Worm (Caenorhabditis elegans): ENCODE data around the gene T04F3.5.

T04F3.5 gene

ce11 chrV:11773934-11774333 lies 13.5 kb downstream of the T04F3.5 start:
- TF ChIP-seq tbx-37 (GFP tag; conservative IDR thresholded peaks at IDR 0.05) (no peak), flt-1 (GFP tag; IDR thresholded peaks at IDR 0.05) (no peak), ceh-13 (GFP tag; optimal IDR thresholded peaks at IDR 0.05) (no peak), tra-4 (tag; optimal IDR thresholded peaks at IDR 0.05) (no peak), ama-1 (optimal IDR thresholded peaks at IDR 0.05) (no peak)

DNA sequence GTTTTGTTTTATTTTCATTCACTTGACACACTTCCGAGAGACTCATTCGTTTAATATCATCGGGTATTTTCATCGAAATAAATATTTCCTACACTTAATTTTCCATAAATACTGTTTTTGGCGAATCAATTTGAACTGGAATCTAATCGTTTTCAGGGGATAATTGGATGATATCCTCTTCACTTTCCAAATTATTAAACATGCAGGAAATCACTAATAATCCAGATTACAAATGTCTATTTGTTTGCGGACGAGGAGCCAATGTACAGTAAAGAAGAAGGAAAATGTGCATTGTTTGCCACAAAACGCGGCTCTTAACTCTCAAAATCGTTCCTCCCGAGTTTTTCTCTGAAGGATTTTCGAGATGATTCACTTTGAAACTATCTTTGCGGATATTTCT lies 16.1 kb downstream of the T04F3.5 start, which contains the start of gene F55A11.6:
F55A11.6 (plus strand) TSS at position 301 of the 400 bp plus-strand sequence.
- TF ChIP-seq hmbx-1 (tag; optimal IDR thresholded peaks at IDR 0.05) (no peak), sea-1 (GFP tag; conservative IDR thresholded peaks at IDR 0.05) (no peak), hnd-1 (tag; optimal IDR thresholded peaks at IDR 0.05) (no peak), scrt-1 (GFP tag; IDR thresholded peaks at IDR 0.05) (no peak), tra-4 (tag; optimal IDR thresholded peaks at IDR 0.05) (no peak), tbx-11 (GFP tag; IDR thresholded peaks at IDR 0.05) (no peak), B0310.2 (tag; optimal IDR thresholded peaks at IDR 0.05) (no peak), flt-1 (GFP tag; IDR thresholded peaks at IDR 0.05) (no peak), pes-1 (GFP tag; IDR thresholded peaks at IDR 0.05) (no peak), tbx-37 (GFP tag; conservative IDR thresholded peaks at IDR 0.05) (no peak), ceh-13 (GFP tag; optimal IDR thresholded peaks at IDR 0.05) (no peak), aly-1 (tag; optimal IDR thresholded peaks at IDR 0.05) (no peak), ceh-36 (tag; optimal IDR thresholded peaks at IDR 0.05) (no peak), ama-1 (optimal IDR thresholded peaks at IDR 0.05) (no peak), F13C5.2 (tag; optimal IDR thresholded peaks at IDR 0.05) (no peak), ets-7 (tag; optimal IDR thresholded peaks at IDR 0.05) (no peak), hmg-4 (GFP tag; optimal IDR thresholded peaks at IDR 0.05) (no peak)

- TF ChIP-seq hnd-1 (tag; optimal IDR thresholded peaks at IDR 0.05) (no peak), aly-1 (tag; optimal IDR thresholded peaks at IDR 0.05) (no peak), flt-1 (GFP tag; IDR thresholded peaks at IDR 0.05) (no peak), tbx-37 (GFP tag; conservative IDR thresholded peaks at IDR 0.05) (no peak), tbx-11 (GFP tag; IDR thresholded peaks at IDR 0.05) (no peak), hmbx-1 (tag; optimal IDR thresholded peaks at IDR 0.05) (no peak), scrt-1 (GFP tag; IDR thresholded peaks at IDR 0.05) (no peak), B0310.2 (tag; optimal IDR thresholded peaks at IDR 0.05) (no peak), sea-1 (GFP tag; conservative IDR thresholded peaks at IDR 0.05) (no peak), F13C5.2 (tag; optimal IDR thresholded peaks at IDR 0.05) (no peak), ceh-13 (GFP tag; optimal IDR thresholded peaks at IDR 0.05) (no peak)
Observed at ce11 chrV:11777846-11778245, 17.4 kb downstream of the T04F3.5 start.

ce11 chrV:11779310-11779709 lies 18.8 kb downstream of the T04F3.5 start:
- TF ChIP-seq ets-7 (tag; optimal IDR thresholded peaks at IDR 0.05) (no peak), tra-4 (tag; optimal IDR thresholded peaks at IDR 0.05) (no peak), hnd-1 (tag; optimal IDR thresholded peaks at IDR 0.05) (no peak), pes-1 (GFP tag; IDR thresholded peaks at IDR 0.05) (no peak)

DNA sequence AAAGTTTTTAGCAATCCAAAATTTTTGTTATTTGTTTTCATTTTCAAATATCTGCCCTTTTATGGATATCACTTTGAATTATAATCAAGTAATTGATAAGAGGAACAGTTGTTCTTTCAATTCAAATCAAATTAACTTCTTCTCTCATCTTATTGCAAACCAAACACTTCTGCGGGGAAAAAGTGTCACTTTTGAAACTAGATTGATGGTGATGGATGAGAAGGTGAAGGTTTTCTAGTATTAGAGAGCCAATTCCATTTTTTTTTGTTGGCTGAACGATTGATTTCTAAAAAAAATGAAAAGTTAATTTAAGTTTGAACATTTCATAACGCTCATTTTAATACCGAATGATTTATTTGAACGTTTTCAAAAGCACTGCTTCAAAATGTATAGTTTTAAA lies 19.3 kb downstream of the T04F3.5 start:
- no peak for TF ChIP-seq B0310.2 (tag; optimal IDR thresholded peaks at IDR 0.05)
- TF ChIP-seq ceh-13 (GFP tag; optimal IDR thresholded peaks at IDR 0.05): no peak
- no peak for TF ChIP-seq sea-1 (GFP tag; conservative IDR thresholded peaks at IDR 0.05)
- no peak for TF ChIP-seq flt-1 (GFP tag; IDR thresholded peaks at IDR 0.05)
- no peak for TF ChIP-seq tra-4 (tag; optimal IDR thresholded peaks at IDR 0.05)
- no peak for TF ChIP-seq tbx-37 (GFP tag; conservative IDR thresholded peaks at IDR 0.05)
- TF ChIP-seq F13C5.2 (tag; optimal IDR thresholded peaks at IDR 0.05): no peak

- TF ChIP-seq tbx-37 (GFP tag; conservative IDR thresholded peaks at IDR 0.05) (peak; percentile 97), tra-4 (tag; optimal IDR thresholded peaks at IDR 0.05) (peak; percentile 91), pes-1 (GFP tag; IDR thresholded peaks at IDR 0.05) (peak; percentile 96), sea-1 (GFP tag; conservative IDR thresholded peaks at IDR 0.05) (peak; percentile 99), ets-7 (tag; optimal IDR thresholded peaks at IDR 0.05) (peak; percentile 80), B0310.2 (tag; optimal IDR thresholded peaks at IDR 0.05) (peak; percentile 94), hmg-4 (GFP tag; optimal IDR thresholded peaks at IDR 0.05) (peak; percentile 98), ceh-13 (GFP tag; optimal IDR thresholded peaks at IDR 0.05) (peak; percentile 94), ama-1 (optimal IDR thresholded peaks at IDR 0.05) (no peak), flt-1 (GFP tag; IDR thresholded peaks at IDR 0.05) (peak; percentile 95), aly-1 (tag; optimal IDR thresholded peaks at IDR 0.05) (peak; percentile 92), F13C5.2 (tag; optimal IDR thresholded peaks at IDR 0.05) (peak; percentile 97), ceh-36 (tag; optimal IDR thresholded peaks at IDR 0.05) (peak; percentile 95), tbx-11 (GFP tag; IDR thresholded peaks at IDR 0.05) (peak; percentile 99), hnd-1 (tag; optimal IDR thresholded peaks at IDR 0.05) (peak; percentile 89), scrt-1 (GFP tag; IDR thresholded peaks at IDR 0.05) (peak; percentile 97), hmbx-1 (tag; optimal IDR thresholded peaks at IDR 0.05) (peak; percentile 80)
Observed at ce11 chrV:11782809-11783440, 22.5 kb downstream of the T04F3.5 start, which contains the start of gene F55A11.11. F55A11.11 (plus strand) TSS chrV:11783149.

ce11 chrV:11787258-11787657 lies 26.8 kb downstream of the T04F3.5 start, which contains the start of gene F55A11.7:
F55A11.7 (minus strand) TSS chrV:11787443.
- TF ChIP-seq tbx-11 (GFP tag; IDR thresholded peaks at IDR 0.05): no peak
- no peak for TF ChIP-seq hnd-1 (tag; optimal IDR thresholded peaks at IDR 0.05)
- no peak for TF ChIP-seq ceh-13 (GFP tag; optimal IDR thresholded peaks at IDR 0.05)
- TF ChIP-seq pes-1 (GFP tag; IDR thresholded peaks at IDR 0.05): no peak
- no peak for TF ChIP-seq scrt-1 (GFP tag; IDR thresholded peaks at IDR 0.05)
- no peak for TF ChIP-seq F13C5.2 (tag; optimal IDR thresholded peaks at IDR 0.05)
- TF ChIP-seq tbx-37 (GFP tag; conservative IDR thresholded peaks at IDR 0.05): no peak
- TF ChIP-seq tra-4 (tag; optimal IDR thresholded peaks at IDR 0.05): no peak

DNA sequence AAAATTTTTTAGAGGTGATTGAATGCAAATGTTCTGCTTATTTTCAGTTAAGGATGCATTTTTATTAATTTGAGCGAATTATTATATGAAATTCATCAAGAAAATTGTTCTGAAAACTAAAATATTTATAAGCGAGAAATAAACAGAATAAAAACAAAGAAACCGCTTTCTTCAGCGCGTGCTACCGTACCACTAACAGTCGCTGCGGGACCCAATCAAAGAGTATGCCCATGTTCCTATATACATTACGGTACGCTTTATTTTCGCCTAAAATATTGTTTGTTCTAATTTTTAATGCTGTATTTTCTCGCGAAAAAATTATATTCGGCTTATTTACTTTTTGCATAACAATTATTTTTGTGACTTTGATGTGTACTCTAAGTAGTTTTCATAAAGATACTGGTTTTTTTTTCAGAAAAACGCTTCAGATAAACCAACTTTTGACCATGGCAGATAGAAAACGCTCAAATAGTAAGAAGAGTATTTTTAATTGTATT lies 27.3 kb downstream of the T04F3.5 start, which contains the start of gene F55A11.8:
F55A11.8 (plus strand) TSS at position 447 of the 497 bp plus-strand sequence.
- TF ChIP-seq tbx-37 (GFP tag; conservative IDR thresholded peaks at IDR 0.05) (no peak), sea-1 (GFP tag; conservative IDR thresholded peaks at IDR 0.05) (no peak), ets-7 (tag; optimal IDR thresholded peaks at IDR 0.05) (no peak), aly-1 (tag; optimal IDR thresholded peaks at IDR 0.05) (no peak), B0310.2 (tag; optimal IDR thresholded peaks at IDR 0.05) (no peak), ama-1 (optimal IDR thresholded peaks at IDR 0.05) (no peak), F13C5.2 (tag; optimal IDR thresholded peaks at IDR 0.05) (no peak), tbx-11 (GFP tag; IDR thresholded peaks at IDR 0.05) (no peak), hnd-1 (tag; optimal IDR thresholded peaks at IDR 0.05) (no peak), flt-1 (GFP tag; IDR thresholded peaks at IDR 0.05) (no peak), pes-1 (GFP tag; IDR thresholded peaks at IDR 0.05) (no peak), ceh-36 (tag; optimal IDR thresholded peaks at IDR 0.05) (no peak), ceh-13 (GFP tag; optimal IDR thresholded peaks at IDR 0.05) (no peak), scrt-1 (GFP tag; IDR thresholded peaks at IDR 0.05) (no peak), hmg-4 (GFP tag; optimal IDR thresholded peaks at IDR 0.05) (no peak), hmbx-1 (tag; optimal IDR thresholded peaks at IDR 0.05) (no peak), tra-4 (tag; optimal IDR thresholded peaks at IDR 0.05) (no peak)
